Worm (Caenorhabditis elegans) whole organism, young adult: ENCODE data around the gene srg-69.
A peak's percentile ranks its signal among the peaks of the same experiment; 100 is the strongest.

Experiments used
- B0261.1 ChIP-seq: sonication (generic microtip); optimal IDR thresholded peaks from 2 replicates; lab custom pipeline; 2016; ENCODE audit warnings: mild to moderate bottlenecking, missing genetic modification characterization, moderate library complexity, missing compliant biosample characterization
- B0336.3 ChIP-seq: fragments of 200-800 bp; sonication (Bioruptor generic); IDR thresholded peaks from 2 replicates; pipeline ENCODE4 v1.3.6; 2022; ENCODE audit warnings: missing genetic modification characterization, missing compliant biosample characterization
- C17E4.6 ChIP-seq: fragments of 200-800 bp; sonication (Bioruptor generic); IDR thresholded peaks from 2 replicates; pipeline ENCODE4 v1.3.6; 2022; ENCODE audit warnings: missing genetic modification reagents, missing genetic modification characterization, missing compliant biosample characterization
- D2030.7 ChIP-seq: fragments of 200-800 bp; sonication (Bioruptor generic); IDR thresholded peaks from 2 replicates; pipeline ENCODE4 v1.3.6; 2022; ENCODE audit warnings: missing genetic modification reagents, missing genetic modification characterization, missing compliant biosample characterization
- F33H1.4 ChIP-seq: fragments of 200-800 bp; sonication (Bioruptor generic); IDR thresholded peaks from 2 replicates; pipeline ENCODE4 v1.3.6; 2022; ENCODE audit warnings: missing genetic modification reagents, missing genetic modification characterization, missing compliant biosample characterization
- F37B4.10 ChIP-seq: fragments of 200-800 bp; sonication (Bioruptor generic); IDR thresholded peaks from 2 replicates; pipeline ENCODE4 v1.3.6; 2022; ENCODE audit warnings: missing genetic modification characterization, missing compliant biosample characterization
- F39B2.1 ChIP-seq: fragments of 200-800 bp; sonication (Bioruptor generic); IDR thresholded peaks from 2 replicates; pipeline ENCODE4 v1.3.6; 2022; ENCODE audit warnings: missing genetic modification reagents, missing genetic modification characterization, missing compliant biosample characterization
- F49E8.2 ChIP-seq: sonication (generic microtip); optimal IDR thresholded peaks from 3 replicates; lab custom pipeline; 2017; ENCODE audit warnings: missing genetic modification characterization, mild to moderate bottlenecking, missing compliant biosample characterization, antibody characterized with exemption, moderate library complexity; ENCODE audit not compliant: insufficient read depth
- F52B5.7 ChIP-seq: sonication (generic microtip); optimal IDR thresholded peaks from 2 replicates; lab custom pipeline; 2016; ENCODE audit warnings: mild to moderate bottlenecking, missing genetic modification characterization, missing compliant biosample characterization
- K11D2.4 ChIP-seq: fragments of 200-800 bp; sonication (Bioruptor generic); IDR thresholded peaks from 2 replicates; pipeline ENCODE4 v1.3.6; 2022; ENCODE audit warnings: missing genetic modification reagents, missing genetic modification characterization, missing compliant biosample characterization
- Y53G8AR.9 ChIP-seq: fragments of 200-800 bp; sonication (Bioruptor generic); conservative IDR thresholded peaks from 2 replicates; pipeline ENCODE4 v1.3.6; 2022; ENCODE audit warnings: missing genetic modification reagents, missing genetic modification characterization, missing compliant biosample characterization
- Y67H2A.10 ChIP-seq: fragments of 200-800 bp; sonication (Bioruptor generic); conservative IDR thresholded peaks from 2 replicates; pipeline ENCODE4 v1.3.6; 2022; ENCODE audit warnings: missing genetic modification reagents, missing genetic modification characterization, missing compliant biosample characterization
- Y95B8A.8 ChIP-seq: fragments of 200-800 bp; sonication (Bioruptor generic); IDR thresholded peaks from 2 replicates; pipeline ENCODE4 v1.3.6; 2022; ENCODE audit warnings: missing genetic modification reagents, missing genetic modification characterization, missing compliant biosample characterization
- akir-1 ChIP-seq: fragments of 200-800 bp; sonication (Bioruptor generic); optimal IDR thresholded peaks from 2 replicates; lab custom pipeline; 2018; ENCODE audit warnings: mild to moderate bottlenecking, missing genetic modification characterization, moderate library complexity, missing compliant biosample characterization
- aptf-3 ChIP-seq: fragments of 200-800 bp; sonication (Bioruptor generic); IDR thresholded peaks from 2 replicates; pipeline ENCODE4 v1.3.6; 2022; ENCODE audit warnings: missing genetic modification characterization, missing compliant biosample characterization
- cebp-1 ChIP-seq, 2 experiments: fragments of 200-800 bp in 1 of 2; sonication (Bioruptor generic) in 1 of 2; sonication (generic microtip) in 1 of 2; IDR thresholded peaks in 1 of 2; optimal IDR thresholded peaks in 1 of 2; 2 replicates each; pipeline versions ENCODE4 v1.3.6 to Lab custom; 2017 to 2022; ENCODE audit warnings: missing compliant biosample characterization in 2 of 2, missing genetic modification characterization in 2 of 2, mild to moderate bottlenecking in 1 of 2, missing genetic modification reagents in 1 of 2, moderate library complexity in 1 of 2
- ceh-27 ChIP-seq: fragments of 200-800 bp; sonication (Bioruptor generic); optimal IDR thresholded peaks from 2 replicates; lab custom pipeline; 2018; ENCODE audit warnings: mild to moderate bottlenecking, missing genetic modification characterization, moderate library complexity, missing compliant biosample characterization
- ceh-40 ChIP-seq: fragments of 200-800 bp; sonication (Bioruptor generic); IDR thresholded peaks from 2 replicates; pipeline ENCODE4 v1.3.6; 2022; ENCODE audit warnings: missing genetic modification characterization, missing compliant biosample characterization
- dox-1 ChIP-seq: fragments of 200-800 bp; sonication (Bioruptor generic); IDR thresholded peaks from 2 replicates; pipeline ENCODE4 v1.3.6; 2022; ENCODE audit warnings: missing genetic modification reagents, missing genetic modification characterization, missing compliant biosample characterization
- dpff-1 ChIP-seq: sonication (generic microtip); optimal IDR thresholded peaks from 2 replicates; lab custom pipeline; 2017; ENCODE audit warnings: mild to moderate bottlenecking, missing genetic modification characterization, missing compliant biosample characterization
- him-1 ChIP-seq: sonication (generic microtip); optimal IDR thresholded peaks from 2 replicates; lab custom pipeline; 2016; ENCODE audit warnings: missing genotype, missing genetic modification reagents, missing genetic modification characterization, missing compliant biosample characterization
- hmg-20 ChIP-seq: fragments of 200-800 bp; sonication (Bioruptor generic); IDR thresholded peaks from 2 replicates; pipeline ENCODE4 v1.3.6; 2022; ENCODE audit warnings: missing genetic modification reagents, missing genetic modification characterization, missing compliant biosample characterization
- hrde-1 ChIP-seq: sonication (generic microtip); optimal IDR thresholded peaks from 2 replicates; lab custom pipeline; 2016; ENCODE audit warnings: missing genetic modification characterization, mild to moderate bottlenecking, missing compliant biosample characterization, moderate library complexity, missing genotype, missing genetic modification reagents, borderline replicate concordance
- hsf-1 ChIP-seq: fragments of 200-800 bp; sonication (Bioruptor generic); IDR thresholded peaks from 2 replicates; pipeline ENCODE4 v1.3.6; 2022; ENCODE audit warnings: missing genetic modification reagents, missing genetic modification characterization, missing compliant biosample characterization
- lin-40 ChIP-seq: sonication (generic microtip); optimal IDR thresholded peaks from 2 replicates; lab custom pipeline; 2016; ENCODE audit warnings: missing genetic modification characterization, mild to moderate bottlenecking, missing compliant biosample characterization, missing genotype, missing genetic modification reagents
- lir-1 ChIP-seq: fragments of 200-800 bp; sonication (Bioruptor generic); conservative IDR thresholded peaks from 2 replicates; pipeline ENCODE4 v1.3.6; 2022; ENCODE audit warnings: missing genetic modification reagents, missing genetic modification characterization, missing compliant biosample characterization
- madf-3 ChIP-seq: fragments of 200-800 bp; sonication (Bioruptor generic); IDR thresholded peaks from 2 replicates; pipeline ENCODE4 v1.3.6; 2022; ENCODE audit warnings: missing genetic modification reagents, missing genetic modification characterization, missing compliant biosample characterization
- nfya-1 ChIP-seq: sonication (generic microtip); optimal IDR thresholded peaks from 2 replicates; lab custom pipeline; 2017; ENCODE audit warnings: antibody characterized with exemption, missing compliant biosample characterization, missing genetic modification characterization, borderline replicate concordance; ENCODE audit not compliant: insufficient read depth
- nfyb-1 ChIP-seq: fragments of 200-800 bp; sonication (Bioruptor generic); IDR thresholded peaks from 2 replicates; pipeline ENCODE4 v1.3.6; 2022; ENCODE audit warnings: missing genetic modification reagents, missing genetic modification characterization, missing compliant biosample characterization
- nhr-120 ChIP-seq: fragments of 200-800 bp; sonication (Bioruptor generic); IDR thresholded peaks from 2 replicates; pipeline ENCODE4 v1.3.6; 2022; ENCODE audit warnings: missing genetic modification characterization, missing compliant biosample characterization
- pbrm-1 ChIP-seq: fragments of 200-800 bp; sonication (Bioruptor generic); IDR thresholded peaks from 2 replicates; pipeline ENCODE4 v1.3.6; 2022; ENCODE audit warnings: missing genetic modification reagents, missing genetic modification characterization, missing compliant biosample characterization
- sdz-38 ChIP-seq: sonication (generic microtip); optimal IDR thresholded peaks from 2 replicates; lab custom pipeline; 2016; ENCODE audit warnings: missing genotype, missing genetic modification characterization, missing compliant biosample characterization
- snpc-1.3 ChIP-seq: sonication (generic microtip); optimal IDR thresholded peaks from 2 replicates; lab custom pipeline; 2017; ENCODE audit warnings: missing genetic modification characterization, mild to moderate bottlenecking, missing compliant biosample characterization, antibody characterized with exemption, moderate library complexity, missing genotype, missing genetic modification reagents; ENCODE audit not compliant: insufficient read depth
- somi-1 ChIP-seq: fragments of 200-800 bp; sonication (Bioruptor generic); optimal IDR thresholded peaks from 2 replicates; lab custom pipeline; 2018; ENCODE audit warnings: mild to moderate bottlenecking, missing genetic modification characterization, missing compliant biosample characterization
- tlf-1 ChIP-seq: fragments of 200-800 bp; sonication (Bioruptor generic); optimal IDR thresholded peaks from 2 replicates; lab custom pipeline; 2018; ENCODE audit warnings: mild to moderate bottlenecking, missing genetic modification characterization, missing compliant biosample characterization
- unc-62 ChIP-seq: fragments of 150-350 bp; optimal IDR thresholded peaks from 2 replicates; lab custom pipeline; 2014; ENCODE audit warnings: missing biosample characterization, missing genetic modification reagents, missing genetic modification characterization
- zfh-2 ChIP-seq: fragments of 200-800 bp; sonication (Bioruptor generic); conservative IDR thresholded peaks from 2 replicates; pipeline ENCODE4 v1.3.6; 2022; ENCODE audit warnings: missing genetic modification reagents, missing genetic modification characterization, missing compliant biosample characterization

The srg-69 gene

DNA sequence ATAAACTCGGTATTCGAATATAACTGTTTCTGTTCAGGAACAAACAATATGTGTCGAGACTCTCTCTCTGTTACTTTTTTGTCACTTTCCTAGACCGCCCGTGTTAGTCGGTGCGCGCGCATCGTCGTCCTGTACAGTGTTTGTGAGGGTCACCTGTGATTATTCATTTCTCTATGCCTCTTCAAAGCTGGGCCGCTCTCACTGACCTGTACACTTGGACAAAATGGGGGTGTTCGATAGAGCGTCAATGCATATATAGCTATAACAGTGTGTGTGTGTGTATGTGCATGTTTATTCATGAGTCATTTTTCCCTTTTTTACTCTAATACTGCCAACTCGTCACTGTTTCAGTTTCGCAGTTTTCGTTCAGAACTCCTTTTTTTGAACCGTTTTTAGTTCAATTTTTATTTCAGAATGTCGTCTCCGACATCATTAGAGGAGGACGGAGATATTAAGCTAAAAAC is 24.2 kb downstream of the srg-69 start, which contains the start of gene pkc-3 (continued):
- TF ChIP-seq lir-1 (0 out of 2 replicates have a peak, but pooled peaks have one; percentile 41), sdz-38 (tag; lab: Kevin White, UChicago) (no peak)

DNA sequence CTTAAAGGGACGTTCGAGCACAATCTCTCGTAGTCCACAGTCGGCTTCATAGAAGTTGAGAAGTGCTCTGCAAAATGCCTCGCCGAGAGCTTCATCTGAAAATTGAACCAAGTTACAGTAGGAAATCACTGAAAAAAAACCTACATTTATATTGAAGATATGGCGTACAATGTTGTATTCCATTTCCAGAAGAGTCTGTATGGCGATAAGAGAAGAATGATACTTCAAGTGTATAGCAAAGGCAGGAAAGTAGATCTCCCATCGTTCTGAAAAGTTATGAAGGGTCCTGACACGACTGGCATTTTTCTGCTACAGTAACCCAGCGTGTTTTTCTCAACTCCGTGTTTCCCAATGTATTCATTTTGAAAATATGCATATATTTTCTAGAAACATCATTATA is 28.8 kb downstream of the srg-69 start:
- TF ChIP-seq hrde-1 (tag; lab: Kevin White, UChicago), result peak; percentile 53
- TF ChIP-seq nfyb-1 (GFP tag; lab: Robert Waterston, UW), result 0 out of 2 replicates have a peak, but pooled peaks have one; percentile 8
- TF ChIP-seq hsf-1, result no peak
- TF ChIP-seq, all 124 proteins: peak for 2

DNA sequence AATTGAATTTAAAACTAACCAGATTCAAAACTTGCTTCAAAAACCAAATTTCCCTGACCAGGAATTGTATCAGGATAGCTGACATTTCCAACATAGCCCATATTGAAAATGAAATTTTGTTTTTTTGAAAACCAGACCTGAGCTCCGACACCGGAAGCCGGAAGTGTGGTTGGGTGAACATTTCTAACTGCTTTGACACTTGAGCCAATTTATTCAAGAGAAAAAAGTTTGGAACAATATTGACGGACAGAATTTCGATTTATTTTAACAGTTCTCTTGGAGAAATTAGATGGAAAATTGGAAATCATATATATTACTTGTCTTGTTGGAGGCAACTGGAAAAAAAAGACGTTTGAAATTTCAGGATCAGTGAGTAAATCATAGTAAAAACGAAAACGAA is 31.7 kb downstream of the srg-69 start, which contains the start of gene ccpp-6:
ccpp-6 (minus strand) TSS at position 101 of the 400 bp plus-strand sequence.
- TF ChIP-seq ceh-27 (GFP tag; lab: Kevin White, UChicago), result no peak
- TF ChIP-seq akir-1 (GFP tag; lab: Kevin White, UChicago), result no peak
- no peak for TF ChIP-seq F39B2.1 (GFP tag; lab: Robert Waterston, UW)
- peak; percentile 36; the same call in 1 of the 2 replicates for TF ChIP-seq Y95B8A.8 (GFP tag; lab: Robert Waterston, UW)
- no peak for TF ChIP-seq C17E4.6 (GFP tag; lab: Robert Waterston, UW)
- TF ChIP-seq B0261.1, result no peak
- TF ChIP-seq hmg-20, result no peak
- no peak for TF ChIP-seq nfya-1 (tag; lab: Kevin White, UChicago)
- TF ChIP-seq Y67H2A.10, result no peak
- TF ChIP-seq him-1 (tag; lab: Kevin White, UChicago), result peak; percentile 23
- TF ChIP-seq Y53G8AR.9, result 0 out of 2 replicates have a peak, but pooled peaks have one; percentile 11
- peak; percentile 40; the same call in 1 of the 2 replicates for TF ChIP-seq B0336.3
- TF ChIP-seq F52B5.7 (tag; lab: Kevin White, UChicago), result no peak
- TF ChIP-seq ceh-40 (GFP tag; lab: Robert Waterston, UW), result no peak
- no peak for TF ChIP-seq snpc-1.3 (tag; lab: Kevin White, UChicago)
- 0 out of 2 replicates have a peak, but pooled peaks have one; percentile 42 for TF ChIP-seq madf-3 (GFP tag; lab: Robert Waterston, UW)
- no peak for TF ChIP-seq nhr-120 (GFP tag; lab: Robert Waterston, UW)
- 0 out of 2 replicates have a peak, but pooled peaks have one; percentile 22 for TF ChIP-seq hsf-1
- no peak for TF ChIP-seq dpff-1 (tag; lab: Kevin White, UChicago)
- no peak for TF ChIP-seq somi-1 (GFP tag; lab: Kevin White, UChicago)
- TF ChIP-seq, all 124 proteins: peak for 6

DNA sequence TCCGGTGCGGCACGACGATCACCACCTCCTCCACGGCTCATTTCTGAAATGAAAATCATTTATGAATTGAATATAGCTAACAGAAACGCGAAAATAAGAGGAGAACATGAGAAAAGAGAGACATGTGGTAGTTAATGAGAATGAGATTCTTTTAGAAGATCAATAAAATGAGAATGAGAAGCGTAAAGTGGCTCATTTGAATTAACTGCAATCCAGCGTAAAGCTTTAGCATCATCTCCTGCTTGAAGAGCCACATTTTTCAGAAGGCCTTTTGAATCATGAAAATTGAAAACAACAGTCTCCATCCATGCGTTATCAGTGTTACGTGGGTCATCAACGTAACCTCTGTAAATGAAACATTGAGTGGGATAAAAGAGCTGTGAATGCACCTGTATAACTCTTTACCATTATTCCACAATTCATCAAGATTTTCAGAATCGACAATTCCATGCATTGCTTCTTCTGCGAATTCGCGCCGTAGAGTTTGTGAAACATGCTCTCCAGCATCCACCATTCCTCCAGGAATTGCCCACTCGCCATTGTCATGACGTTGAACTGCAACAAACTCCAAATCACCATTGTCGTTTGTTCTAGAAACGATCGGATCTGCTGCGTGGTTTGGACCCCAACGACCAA is 33.4 kb downstream of the srg-69 start, which contains the start of gene rsp-4:
rsp-4 (minus strand) TSS at position 51 of the 636 bp plus-strand sequence.
- TF ChIP-seq F37B4.10 (GFP tag; lab: Robert Waterston, UW), result no peak
- 0 out of 2 replicates have a peak, but pooled peaks have one; percentile 36 for TF ChIP-seq nfyb-1 (GFP tag; lab: Robert Waterston, UW)

DNA sequence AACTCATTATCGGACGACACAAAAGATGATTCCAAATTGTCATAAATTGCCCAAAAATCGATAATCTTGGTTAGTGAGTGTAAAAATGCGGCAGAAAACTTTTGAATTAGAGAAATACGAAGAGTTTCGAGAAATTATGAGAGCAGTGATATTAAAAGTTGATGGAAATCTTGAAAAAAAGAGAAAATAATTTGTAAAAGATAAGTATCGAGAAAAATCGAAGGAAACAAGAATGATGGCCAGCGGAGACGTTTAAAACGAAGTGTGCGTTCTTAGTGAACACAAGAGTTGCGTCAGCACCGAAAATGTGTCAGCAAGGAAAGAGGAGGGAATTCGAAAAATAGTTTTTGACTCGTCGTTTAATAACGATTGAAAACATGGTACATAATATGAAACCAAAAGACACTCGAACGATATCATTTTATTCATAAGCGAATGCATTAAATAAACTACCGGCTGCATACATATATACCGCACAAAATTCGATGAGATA is 34.4 kb downstream of the srg-69 start, which contains the start of gene ndx-6:
ndx-6 (minus strand) TSS at position 51 of the 493 bp plus-strand sequence.
- TF ChIP-seq him-1 (tag; lab: Kevin White, UChicago) (no peak), hsf-1 (peak; percentile 53; the same call in 1 of the 2 replicates), F33H1.4 (GFP tag; lab: Robert Waterston, UW) (peak; percentile 58), unc-62 (GFP tag; lab: Kevin White, UChicago) (no peak), zfh-2 (GFP tag; lab: Robert Waterston, UW) (no peak), Y95B8A.8 (GFP tag; lab: Robert Waterston, UW) (0 out of 2 replicates have a peak, but pooled peaks have one; percentile 51), aptf-3 (GFP tag; lab: Robert Waterston, UW) (no peak), pbrm-1 (GFP tag; lab: Robert Waterston, UW) (peak; percentile 52; the same call in 1 of the 2 replicates), dox-1 (GFP tag; lab: Robert Waterston, UW) (peak; percentile 67), F49E8.2 (tag; lab: Kevin White, UChicago) (peak; percentile 30), B0336.3 (0 out of 2 replicates have a peak, but pooled peaks have one; percentile 55), Y53G8AR.9 (peak; percentile 78), lin-40 (tag; lab: Kevin White, UChicago) (peak; percentile 80), tlf-1 (peak; percentile 28), D2030.7 (0 out of 2 replicates have a peak, but pooled peaks have one; percentile 17), cebp-1 (GFP tag; IDR thresholded peaks at IDR 0.05; lab: Robert Waterston, UW) (no peak), cebp-1 (tag; optimal IDR thresholded peaks at IDR 0.05; lab: Kevin White, UChicago) (peak; percentile 65), K11D2.4 (peak; percentile 61; the same call in 1 of the 2 replicates)
